Worm (Caenorhabditis elegans) whole organism, young adult: ENCODE data around the gene W07G4.1.

Source experiments
- dox-1 ChIP-seq: fragments of 200-800 bp; sonication (Bioruptor generic); IDR thresholded peaks from 2 replicates; pipeline ENCODE4 v1.3.6; 2022; ENCODE audit warnings: missing genetic modification reagents, missing genetic modification characterization, missing compliant biosample characterization
- hmg-1.2 ChIP-seq: fragments of 200-800 bp; sonication (Bioruptor generic); IDR thresholded peaks from 2 replicates; pipeline ENCODE4 v1.3.6; 2022; ENCODE audit warnings: missing genetic modification reagents, missing genetic modification characterization, missing compliant biosample characterization
- madf-3 ChIP-seq: fragments of 200-800 bp; sonication (Bioruptor generic); IDR thresholded peaks from 2 replicates; pipeline ENCODE4 v1.3.6; 2022; ENCODE audit warnings: missing genetic modification reagents, missing genetic modification characterization, missing compliant biosample characterization
- nfya-2 ChIP-seq: fragments of 200-800 bp; sonication (Bioruptor generic); IDR thresholded peaks from 2 replicates; pipeline ENCODE4 v1.3.6; 2022; ENCODE audit warnings: missing genetic modification reagents, missing genetic modification characterization, missing compliant biosample characterization
- repo-1 ChIP-seq: sonication (generic microtip); optimal IDR thresholded peaks from 2 replicates; lab custom pipeline; 2017; ENCODE audit warnings: mild to moderate bottlenecking, missing genetic modification characterization, missing compliant biosample characterization
- somi-1 ChIP-seq: fragments of 200-800 bp; sonication (Bioruptor generic); optimal IDR thresholded peaks from 2 replicates; lab custom pipeline; 2018; ENCODE audit warnings: mild to moderate bottlenecking, missing genetic modification characterization, missing compliant biosample characterization
- unc-62 ChIP-seq: fragments of 150-350 bp; optimal IDR thresholded peaks from 2 replicates; lab custom pipeline; 2014; ENCODE audit warnings: missing biosample characterization, missing genetic modification reagents, missing genetic modification characterization

- no peak for TF ChIP-seq somi-1 (GFP tag; lab: Kevin White, UChicago)
- TF ChIP-seq madf-3 (GFP tag; lab: Robert Waterston, UW), result no peak
- no peak for TF ChIP-seq hmg-1.2 (GFP tag; lab: Robert Waterston, UW)
- no peak for TF ChIP-seq unc-62 (GFP tag; lab: Kevin White, UChicago)
- no peak for TF ChIP-seq nfya-2 (GFP tag; lab: Robert Waterston, UW)
- no peak for TF ChIP-seq repo-1 (tag; lab: Kevin White, UChicago)
- TF ChIP-seq dox-1, result no peak
Measured at ce11 chrV:12987061-12987460, 46.3 kb upstream of the W07G4.1 start, which contains the start of gene shw-3.
